Worm (Caenorhabditis elegans) whole organism, L1 larva: ENCODE measurements around the gene cho-1.

Experiments used
- lin-35 ChIP-seq, 2 experiments: fragments of 150-350 bp; optimal IDR thresholded peaks; 2 replicates each; lab custom pipeline; 2014; ENCODE audit warnings: missing biosample characterization in 2 of 2, missing genetic modification characterization in 2 of 2, missing genetic modification reagents in 2 of 2
- nhr-237 ChIP-seq: fragments of 150-350 bp; optimal IDR thresholded peaks from 2 replicates; lab custom pipeline; 2014; ENCODE audit warnings: missing biosample characterization, missing genetic modification characterization
- nhr-28 ChIP-seq: fragments of 150-350 bp; optimal IDR thresholded peaks from 2 replicates; lab custom pipeline; 2014; ENCODE audit warnings: missing biosample characterization, missing genetic modification characterization
- tlp-1 ChIP-seq: fragments of 150-350 bp; optimal IDR thresholded peaks from 2 replicates; lab custom pipeline; 2014; ENCODE audit warnings: missing biosample characterization, missing genetic modification characterization
- unc-130 ChIP-seq: fragments of 150-350 bp; optimal IDR thresholded peaks from 2 replicates; lab custom pipeline; 2017; ENCODE audit warnings: missing biosample characterization, missing genetic modification characterization, inconsistent platforms
- ztf-11 ChIP-seq, 2 experiments: sonication (generic microtip); optimal IDR thresholded peaks; 2 replicates each; lab custom pipeline; 2016 to 2017; ENCODE audit warnings: missing genetic modification characterization in 2 of 2, missing biosample characterization in 1 of 2, missing compliant biosample characterization in 1 of 2

ce11 chrIV:13221657-13222056, 7.3 kb upstream of the cho-1 start, which contains the start of gene C48D1.5:
- TF ChIP-seq ztf-11 (tag; optimal IDR thresholded peaks at IDR 0.05; lab: Kevin White, UChicago) = no peak
- TF ChIP-seq nhr-28 (tag; lab: Kevin White, UChicago) = no peak
- TF ChIP-seq lin-35 (GFP tag; optimal IDR thresholded peaks at IDR 0.05; lab: Kevin White, UChicago) = no peak
- no peak for TF ChIP-seq tlp-1
- TF ChIP-seq unc-130 (tag; lab: Kevin White, UChicago) = no peak
- no peak for TF ChIP-seq nhr-237
